Worm (Caenorhabditis elegans): Measurements from ENCODE around the gene flp-34.

The flp-34 gene

DNA sequence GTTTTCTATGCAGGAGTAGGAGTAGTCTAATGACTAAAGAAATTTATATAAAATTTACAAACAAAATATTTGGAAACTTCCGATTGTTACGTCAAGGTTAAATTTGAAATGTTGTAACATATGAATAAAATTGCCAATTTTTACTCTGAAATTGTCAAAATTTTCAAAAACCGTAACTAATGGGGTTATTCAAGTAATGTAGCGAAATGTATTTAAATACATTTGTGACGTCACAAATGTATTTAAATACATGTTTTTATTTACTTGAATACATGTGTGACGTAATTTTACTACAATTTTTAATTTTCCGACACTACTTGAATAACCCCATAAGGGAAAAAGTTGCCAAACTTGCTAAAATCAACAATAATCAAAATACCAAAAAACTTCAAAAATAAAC, 20.2 kb upstream of the flp-34 start:
- TF ChIP-seq ceh-22 (tag; optimal IDR thresholded peaks at IDR 0.05) (no peak), C38D4.7 (GFP tag; optimal IDR thresholded peaks at IDR 0.05) (no peak)

DNA sequence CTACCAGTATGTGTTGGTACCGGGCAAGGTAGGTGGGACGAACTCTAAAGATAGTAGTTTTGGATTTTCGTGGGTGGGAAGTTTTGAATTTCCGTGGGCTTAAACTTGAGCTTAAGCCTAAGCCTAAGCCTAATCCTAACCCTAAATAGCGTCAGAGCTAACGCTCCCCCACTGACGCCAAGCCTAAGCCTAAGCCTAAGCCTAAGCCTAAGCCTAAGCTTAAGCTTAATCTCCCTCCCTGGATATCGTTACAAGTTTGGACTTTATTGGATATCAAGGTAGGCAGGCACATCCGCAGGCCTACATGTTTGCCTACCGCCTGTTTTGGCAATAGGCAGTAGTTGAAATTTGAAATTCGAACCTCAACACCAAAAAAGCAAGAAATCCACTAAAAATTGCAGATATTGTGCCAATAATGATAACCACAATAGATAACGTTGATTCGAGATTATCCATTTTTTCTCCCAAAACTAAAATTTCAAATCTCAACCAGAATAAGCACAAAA, 19.4 kb upstream of the flp-34 start, which contains the start of gene K10C9.4:
TSS of gene K10C9.4 (minus strand) at position 456 of the 506 bp plus-strand sequence.
- TF ChIP-seq mec-3 (tag; optimal IDR thresholded peaks at IDR 0.05; ENCODE audit: borderline replicate concordance): no peak
- peak; percentile 86 for TF ChIP-seq dve-1 (tag; optimal IDR thresholded peaks at IDR 0.05)

DNA sequence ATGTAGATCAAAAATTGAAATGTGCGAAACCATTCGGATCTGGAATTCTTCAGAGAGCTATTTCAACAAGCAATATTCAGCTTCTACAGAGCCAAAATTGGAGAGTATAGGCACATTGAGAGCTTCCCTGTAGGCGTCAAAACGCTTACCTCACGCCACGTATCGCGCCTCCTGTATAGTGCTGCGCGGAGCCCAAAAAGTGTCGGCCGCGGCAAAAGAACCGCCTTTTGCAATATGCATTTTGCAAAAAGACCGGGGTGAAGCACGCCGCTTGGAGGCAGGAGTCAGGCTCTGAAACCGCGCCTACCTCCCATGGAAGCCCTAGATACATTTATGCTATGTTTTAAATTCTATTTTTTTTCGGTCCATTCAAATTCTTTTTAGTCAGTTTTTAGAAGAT, 18.4 kb upstream of the flp-34 start:
- TF ChIP-seq sox-2 (GFP tag; IDR thresholded peaks at IDR 0.05): no peak
- TF ChIP-seq eyg-1 (tag; optimal IDR thresholded peaks at IDR 0.05): no peak
- no peak for TF ChIP-seq mec-3 (tag; optimal IDR thresholded peaks at IDR 0.05; ENCODE audit: borderline replicate concordance)
- TF ChIP-seq hlh-30 (tag; optimal IDR thresholded peaks at IDR 0.05; ENCODE audit: insufficient read depth): no peak
- no peak for TF ChIP-seq unc-86 (tag; optimal IDR thresholded peaks at IDR 0.05)
- TF ChIP-seq ceh-18 (tag; optimal IDR thresholded peaks at IDR 0.05): no peak
- no peak for TF ChIP-seq ceh-31 (tag; optimal IDR thresholded peaks at IDR 0.05)
- no peak for TF ChIP-seq ceh-34 (tag; optimal IDR thresholded peaks at IDR 0.05)
- no peak for TF ChIP-seq F13H6.1 (tag; optimal IDR thresholded peaks at IDR 0.05)
- TF ChIP-seq ceh-48 (tag; optimal IDR thresholded peaks at IDR 0.05): no peak
- no peak for TF ChIP-seq pha-2 (tag; optimal IDR thresholded peaks at IDR 0.05)
- TF ChIP-seq ceh-14 (tag; optimal IDR thresholded peaks at IDR 0.05): no peak
- TF ChIP-seq fax-1 (tag; optimal IDR thresholded peaks at IDR 0.05): no peak
- no peak for TF ChIP-seq K09A11.1 (tag; optimal IDR thresholded peaks at IDR 0.05; ENCODE audit: insufficient read depth)
- no peak for TF ChIP-seq tbx-2 (tag; optimal IDR thresholded peaks at IDR 0.05)
- TF ChIP-seq pax-1 (tag; optimal IDR thresholded peaks at IDR 0.05): no peak
- no peak for TF ChIP-seq K02D7.2 (tag; optimal IDR thresholded peaks at IDR 0.05)

DNA sequence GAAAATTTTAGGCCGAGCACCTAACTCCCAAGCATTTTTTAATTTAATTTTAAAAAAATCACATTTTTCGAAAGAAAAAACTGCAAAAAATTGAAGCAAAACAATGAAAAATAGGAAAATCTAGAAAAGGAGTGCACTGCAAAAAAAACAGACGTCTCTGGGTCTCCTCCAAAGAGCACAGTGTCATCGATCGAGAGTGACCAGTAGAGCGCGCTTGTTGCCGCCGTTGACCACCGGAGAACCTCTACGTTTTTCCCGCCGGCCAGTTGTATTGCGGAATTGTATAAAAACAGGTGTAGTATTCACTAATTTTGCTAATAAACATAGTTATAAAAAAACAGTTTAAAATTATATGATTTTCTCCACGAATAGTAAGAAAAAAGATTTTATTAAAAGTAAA, 16.1 kb upstream of the flp-34 start:
- no peak for TF ChIP-seq elt-2 (tag; optimal IDR thresholded peaks at IDR 0.05)
- peak; percentile 23 for TF ChIP-seq ceh-48 (tag; optimal IDR thresholded peaks at IDR 0.05)
- TF ChIP-seq ceh-24 (tag; optimal IDR thresholded peaks at IDR 0.05): no peak
- no peak for TF ChIP-seq pag-3 (tag; optimal IDR thresholded peaks at IDR 0.05; ENCODE audit: borderline replicate concordance)
- TF ChIP-seq fkh-6 (tag; optimal IDR thresholded peaks at IDR 0.05): no peak
- TF ChIP-seq unc-86 (tag; optimal IDR thresholded peaks at IDR 0.05): no peak
- TF ChIP-seq unc-55 (GFP tag; optimal IDR thresholded peaks at IDR 0.05): peak; percentile 30
- TF ChIP-seq nhr-232 (tag; optimal IDR thresholded peaks at IDR 0.05): no peak
- TF ChIP-seq sox-4 (tag; optimal IDR thresholded peaks at IDR 0.05): no peak
- TF ChIP-seq nfya-1 (tag; optimal IDR thresholded peaks at IDR 0.05): peak; percentile 3

DNA sequence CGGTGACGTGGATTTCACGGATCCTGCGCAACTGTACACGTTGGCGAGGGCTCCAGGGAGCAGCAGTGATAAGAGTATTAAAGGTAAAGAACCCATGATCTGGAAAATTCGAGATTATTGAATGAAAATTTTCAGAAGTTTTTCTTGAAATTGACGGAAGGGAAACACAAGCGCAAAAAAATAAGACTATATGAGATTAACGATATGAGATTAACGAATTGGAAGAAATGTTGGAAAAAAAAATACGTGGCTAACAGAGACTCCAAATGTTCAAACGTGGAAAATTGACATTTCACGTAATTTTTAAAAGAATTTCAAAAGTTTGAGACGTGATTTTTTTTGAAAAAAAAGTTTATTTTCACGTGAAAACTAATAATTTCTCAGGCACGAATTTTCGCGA, 15.3 kb upstream of the flp-34 start, which contains the start of gene nra-4:
TSS of gene nra-4 (minus strand) at position 101 of the 400 bp plus-strand sequence.
- TF ChIP-seq ceh-31 (tag; optimal IDR thresholded peaks at IDR 0.05) (no peak), ahr-1 (tag; optimal IDR thresholded peaks at IDR 0.05) (no peak), rnt-1 (tag; optimal IDR thresholded peaks at IDR 0.05) (no peak), hlh-6 (tag; optimal IDR thresholded peaks at IDR 0.05) (no peak), fax-1 (tag; optimal IDR thresholded peaks at IDR 0.05) (no peak), tbx-2 (tag; optimal IDR thresholded peaks at IDR 0.05) (no peak), ref-2 (tag; optimal IDR thresholded peaks at IDR 0.05) (no peak), C08G9.2 (tag; optimal IDR thresholded peaks at IDR 0.05) (no peak), sox-2 (GFP tag; IDR thresholded peaks at IDR 0.05) (no peak), che-1 (tag; optimal IDR thresholded peaks at IDR 0.05) (no peak), ceh-14 (tag; optimal IDR thresholded peaks at IDR 0.05) (no peak), C38D4.7 (GFP tag; optimal IDR thresholded peaks at IDR 0.05) (no peak), sdc-2 (tag; optimal IDR thresholded peaks at IDR 0.05) (no peak), fkh-10 (GFP tag; optimal IDR thresholded peaks at IDR 0.05) (no peak), dmd-4 (tag; optimal IDR thresholded peaks at IDR 0.05; ENCODE audit: borderline replicate concordance) (no peak)

Measured in whole organism, late embryonic.